Fruit fly (Drosophila melanogaster) whole organism, embryonic: Measurements from ENCODE around the gene CG12379.

Source experiments
- B-H2 ChIP-seq: fragments of 200-800 bp; sonication (Bioruptor generic); optimal IDR thresholded peaks from 2 replicates; lab custom pipeline; 2018; ENCODE audit warnings: missing biosample characterization, mild to moderate bottlenecking, missing genetic modification characterization
- CG10274 ChIP-seq: fragments of 200-800 bp; sonication (Bioruptor generic); optimal IDR thresholded peaks from 3 replicates; lab custom pipeline; 2017; ENCODE audit warnings: missing biosample characterization, mild to moderate bottlenecking, missing genetic modification characterization
- CG10565 ChIP-seq: fragments of 200-800 bp; sonication (Bioruptor generic); optimal IDR thresholded peaks from 3 replicates; lab custom pipeline; 2016; ENCODE audit warnings: missing biosample characterization, mild to moderate bottlenecking, missing genetic modification characterization
- CG13296 ChIP-seq: fragments of 200-800 bp; sonication (Bioruptor generic); optimal IDR thresholded peaks from 3 replicates; lab custom pipeline; 2018; ENCODE audit warnings: missing biosample characterization, mild to moderate bottlenecking, missing genetic modification characterization
- CG14014 ChIP-seq: fragments of 200-800 bp; sonication (Bioruptor generic); IDR thresholded peaks from 2 replicates; pipeline ENCODE4 v1.3.6; 2022; ENCODE audit warnings: missing biosample characterization, missing genetic modification characterization
- CG14965 ChIP-seq: fragments of 200-800 bp; sonication (Bioruptor generic); optimal IDR thresholded peaks from 2 replicates; lab custom pipeline; 2016; ENCODE audit warnings: missing biosample characterization, missing genetic modification characterization, borderline replicate concordance
- CG15073 ChIP-seq: fragments of 200-800 bp; sonication (Bioruptor generic); optimal IDR thresholded peaks from 2 replicates; lab custom pipeline; 2016; ENCODE audit warnings: missing biosample characterization, missing genetic modification characterization
- CG15514 ChIP-seq: fragments of 200-800 bp; sonication (Bioruptor generic); optimal IDR thresholded peaks from 3 replicates; lab custom pipeline; 2017; ENCODE audit warnings: missing biosample characterization, missing genetic modification characterization, mild to moderate bottlenecking, moderate library complexity, missing genetic modification reagents
- CG3065 ChIP-seq: fragments of 200-800 bp; sonication (Bioruptor generic); optimal IDR thresholded peaks from 2 replicates; lab custom pipeline; 2016; ENCODE audit warnings: missing biosample characterization, missing genetic modification characterization
- CG31365 ChIP-seq: fragments of 200-800 bp; sonication (Bioruptor generic); optimal IDR thresholded peaks from 2 replicates; lab custom pipeline; 2018; ENCODE audit warnings: missing biosample characterization, mild to moderate bottlenecking, missing genetic modification characterization
- CG32532 ChIP-seq: fragments of 200-800 bp; sonication (Bioruptor generic); IDR thresholded peaks from 2 replicates; pipeline ENCODE4 v1.3.6; 2022; ENCODE audit warnings: missing biosample characterization, missing genetic modification characterization
- CG3281 ChIP-seq: fragments of 200-800 bp; sonication (Bioruptor generic); optimal IDR thresholded peaks from 3 replicates; lab custom pipeline; 2017; ENCODE audit warnings: missing biosample characterization, mild to moderate bottlenecking, missing genetic modification characterization
- CG33557 ChIP-seq: fragments of 200-800 bp; sonication (Bioruptor generic); optimal IDR thresholded peaks from 2 replicates; lab custom pipeline; 2019; ENCODE audit warnings: missing biosample characterization, mild to moderate bottlenecking, missing genetic modification characterization, moderate library complexity
- CG4730 ChIP-seq: fragments of 200-800 bp; sonication (Bioruptor generic); IDR thresholded peaks from 2 replicates; pipeline ENCODE4 v1.3.6; 2022; ENCODE audit warnings: missing biosample characterization, missing genetic modification characterization
- CG6654 ChIP-seq: fragments of 200-800 bp; sonication (Bioruptor generic); optimal IDR thresholded peaks from 2 replicates; lab custom pipeline; 2017; ENCODE audit warnings: missing biosample characterization, mild to moderate bottlenecking, missing genetic modification characterization
- CG7745 ChIP-seq: fragments of 200-800 bp; sonication (Bioruptor generic); optimal IDR thresholded peaks from 2 replicates; lab custom pipeline; 2018; ENCODE audit warnings: missing biosample characterization, mild to moderate bottlenecking, missing genetic modification characterization, moderate library complexity
- CG8478 ChIP-seq: fragments of >200 bp; optimal IDR thresholded peaks from 2 replicates; lab custom pipeline; 2018
- D19B ChIP-seq: fragments of 200-800 bp; sonication (Bioruptor generic); optimal IDR thresholded peaks from 2 replicates; lab custom pipeline; 2017; ENCODE audit warnings: missing biosample characterization, mild to moderate bottlenecking, missing genetic modification characterization
- Dll ChIP-seq: fragments of 200-800 bp; sonication (Bioruptor generic); IDR thresholded peaks from 4 replicates; pipeline ENCODE4 v1.3.6; 2022; ENCODE audit warnings: missing biosample characterization, missing genetic modification characterization; ENCODE audit not compliant: partially characterized antibody
- E2f1 ChIP-seq: fragments of 200-800 bp; sonication (Bioruptor generic); IDR thresholded peaks from 2 replicates; pipeline ENCODE4 v1.3.6; 2022; ENCODE audit warnings: missing biosample characterization, missing genetic modification characterization
- ERR ChIP-seq: fragments of 200-800 bp; sonication (Bioruptor generic); optimal IDR thresholded peaks from 2 replicates; lab custom pipeline; 2016; ENCODE audit warnings: missing biosample characterization, missing genetic modification characterization
- Gug ChIP-seq: fragments of 200-800 bp; sonication (Bioruptor generic); IDR thresholded peaks from 4 replicates; pipeline ENCODE4 v1.3.6; 2022; ENCODE audit warnings: missing biosample characterization, missing genetic modification characterization
- H15 ChIP-seq: fragments of 200-800 bp; sonication (Bioruptor generic); IDR thresholded peaks from 3 replicates; pipeline ENCODE4 v1.3.6; 2022; ENCODE audit warnings: missing biosample characterization, missing genetic modification characterization
- Hmr ChIP-seq: fragments of 200-800 bp; sonication (Bioruptor generic); optimal IDR thresholded peaks from 3 replicates; lab custom pipeline; 2017; ENCODE audit warnings: mild to moderate bottlenecking, missing biosample characterization, missing genetic modification reagents, missing genetic modification characterization
- MESR4 ChIP-seq: fragments of 200-800 bp; sonication (Bioruptor generic); optimal IDR thresholded peaks from 2 replicates; lab custom pipeline; 2018; ENCODE audit warnings: missing biosample characterization, mild to moderate bottlenecking, missing genetic modification characterization, moderate library complexity
- MTF-1 ChIP-seq: fragments of 200-800 bp; sonication (Bioruptor generic); optimal IDR thresholded peaks from 2 replicates; lab custom pipeline; 2018; ENCODE audit warnings: missing biosample characterization, mild to moderate bottlenecking, missing genetic modification characterization, borderline replicate concordance
- PHDP ChIP-seq: fragments of 200-800 bp; sonication (Bioruptor generic); optimal IDR thresholded peaks from 3 replicates; lab custom pipeline; 2018; ENCODE audit warnings: missing biosample characterization, mild to moderate bottlenecking, missing genetic modification characterization, moderate library complexity
- Ptx1 ChIP-seq: fragments of 200-800 bp; sonication (Bioruptor generic); IDR thresholded peaks from 2 replicates; pipeline ENCODE4 v1.3.6; 2022; ENCODE audit warnings: missing biosample characterization, missing genetic modification characterization
- Sry-δ ChIP-seq: fragments of 200-800 bp; sonication (Bioruptor generic); optimal IDR thresholded peaks from 2 replicates; lab custom pipeline; 2016; ENCODE audit warnings: missing biosample characterization, missing genetic modification characterization
- Ssrp ChIP-seq: fragments of 200-800 bp; sonication (Bioruptor generic); optimal IDR thresholded peaks from 2 replicates; lab custom pipeline; 2018; ENCODE audit warnings: missing biosample characterization, mild to moderate bottlenecking, missing genetic modification characterization, moderate library complexity
- bab2 ChIP-seq: fragments of 200-800 bp; sonication (Bioruptor generic); optimal IDR thresholded peaks from 2 replicates; lab custom pipeline; 2016; ENCODE audit warnings: missing biosample characterization, missing genetic modification characterization
- bbx ChIP-seq: fragments of 200-800 bp; sonication (Bioruptor generic); IDR thresholded peaks from 2 replicates; pipeline ENCODE4 v1.3.6; 2022; ENCODE audit warnings: missing biosample characterization, missing genetic modification characterization; ENCODE audit not compliant: partially characterized antibody
- btn ChIP-seq: fragments of 200-800 bp; sonication (Bioruptor generic); optimal IDR thresholded peaks from 2 replicates; lab custom pipeline; 2016; ENCODE audit warnings: missing biosample characterization, missing genetic modification characterization
- croc ChIP-seq: fragments of 200-800 bp; sonication (Bioruptor generic); conservative IDR thresholded peaks from 3 replicates; pipeline ENCODE4 v1.3.6; 2022; ENCODE audit warnings: missing biosample characterization, missing genetic modification characterization
- ems ChIP-seq: fragments of 200-800 bp; sonication (Bioruptor generic); optimal IDR thresholded peaks from 3 replicates; lab custom pipeline; 2016; ENCODE audit warnings: missing biosample characterization, missing genetic modification characterization
- hth ChIP-seq: fragments of >200 bp; optimal IDR thresholded peaks from 2 replicates; lab custom pipeline; 2017; ENCODE audit warnings: inconsistent platforms
- lola ChIP-seq, 3 experiments: fragments of >200 bp in 2 of 3; fragments of 200-800 bp in 1 of 3; sonication (Bioruptor generic) in 1 of 3; optimal IDR thresholded peaks; 2 replicates each; lab custom pipeline; 2017 to 2019; ENCODE audit warnings: missing biosample characterization in 3 of 3, missing genetic modification characterization in 3 of 3, mild to moderate bottlenecking in 1 of 3, moderate library complexity in 1 of 3
- luna ChIP-seq: fragments of 200-800 bp; sonication (Bioruptor generic); optimal IDR thresholded peaks from 2 replicates; lab custom pipeline; 2016; ENCODE audit warnings: missing biosample characterization, missing genetic modification characterization
- mld ChIP-seq: fragments of 200-800 bp; sonication (Bioruptor generic); IDR thresholded peaks from 3 replicates; pipeline ENCODE4 v1.3.6; 2022; ENCODE audit warnings: missing biosample characterization, missing genetic modification characterization; ENCODE audit not compliant: partially characterized antibody
- odd ChIP-seq: fragments of 200-800 bp; sonication (Bioruptor generic); optimal IDR thresholded peaks from 2 replicates; lab custom pipeline; 2017; ENCODE audit warnings: missing biosample characterization, mild to moderate bottlenecking, missing genetic modification characterization
- org-1 ChIP-seq: fragments of 200-800 bp; sonication (Bioruptor generic); optimal IDR thresholded peaks from 2 replicates; lab custom pipeline; 2017; ENCODE audit warnings: missing biosample characterization, missing genetic modification characterization
- phol ChIP-seq: fragments of 200-800 bp; sonication (Bioruptor generic); optimal IDR thresholded peaks from 3 replicates; lab custom pipeline; 2018; ENCODE audit warnings: missing biosample characterization, mild to moderate bottlenecking, missing genetic modification characterization, moderate library complexity
- pita ChIP-seq: fragments of 200-800 bp; sonication (Bioruptor generic); optimal IDR thresholded peaks from 2 replicates; lab custom pipeline; 2017; ENCODE audit warnings: missing biosample characterization, mild to moderate bottlenecking, missing genetic modification characterization
- pros ChIP-seq: fragments of 200-800 bp; sonication (Bioruptor generic); optimal IDR thresholded peaks from 3 replicates; lab custom pipeline; 2019; ENCODE audit warnings: missing biosample characterization, mild to moderate bottlenecking, missing genetic modification characterization, moderate library complexity
- psq ChIP-seq: fragments of 200-800 bp; sonication (Bioruptor generic); optimal IDR thresholded peaks from 2 replicates; lab custom pipeline; 2017; ENCODE audit warnings: missing biosample characterization, missing genetic modification characterization
- sug ChIP-seq: fragments of 200-800 bp; optimal IDR thresholded peaks from 2 replicates; lab custom pipeline; 2019; ENCODE audit warnings: missing biosample characterization, mild to moderate bottlenecking, missing genetic modification characterization, moderate library complexity
- tio ChIP-seq: fragments of 200-800 bp; sonication (Bioruptor generic); optimal IDR thresholded peaks from 2 replicates; lab custom pipeline; 2017; ENCODE audit warnings: missing biosample characterization, missing genetic modification characterization, inconsistent platforms
- trem ChIP-seq: fragments of 200-800 bp; optimal IDR thresholded peaks from 3 replicates; lab custom pipeline; 2019; ENCODE audit warnings: missing biosample characterization, mild to moderate bottlenecking, missing genetic modification characterization, moderate library complexity
- unc-4 ChIP-seq: fragments of 200-800 bp; sonication (Bioruptor generic); IDR thresholded peaks from 2 replicates; pipeline ENCODE4 v1.3.6; 2022; ENCODE audit warnings: missing biosample characterization, missing genetic modification characterization; ENCODE audit not compliant: partially characterized antibody
- unpg ChIP-seq: fragments of 200-800 bp; sonication (Bioruptor generic); optimal IDR thresholded peaks from 3 replicates; lab custom pipeline; 2018; ENCODE audit warnings: missing biosample characterization, mild to moderate bottlenecking, missing genetic modification characterization, moderate library complexity

CG12379 gene

DNA sequence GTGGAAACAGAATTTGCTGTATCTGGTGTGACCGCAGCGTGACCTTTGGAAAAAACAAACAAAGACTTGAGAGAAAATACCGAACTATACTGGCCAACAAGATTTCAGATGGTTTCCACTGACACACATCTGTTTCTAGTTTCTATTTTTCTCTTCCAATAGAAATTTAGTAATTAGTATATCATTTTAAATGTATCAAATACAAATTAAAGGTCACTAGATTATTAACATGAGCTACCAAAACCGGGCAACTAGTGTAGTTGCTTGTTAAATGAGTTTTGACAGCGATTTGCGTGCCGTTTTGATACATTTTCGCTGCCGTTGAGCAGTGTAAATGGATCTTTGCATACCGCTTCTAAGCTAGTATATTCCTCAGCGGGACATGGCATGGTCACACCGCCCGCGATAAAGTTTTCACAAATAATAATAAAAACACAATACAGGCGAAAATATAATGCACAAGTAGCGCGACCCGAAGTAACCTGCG lies 30.0 kb downstream of the CG12379 start, which contains the start of the genes Pis and Hap40 (continued):
- TF ChIP-seq unc-4 (GFP tag; lab: Robert Waterston, UW), result no peak
- peak; percentile 80 for TF ChIP-seq sug (tag; lab: Kevin White, UChicago)
- TF ChIP-seq CG3281, result peak; percentile 62
- TF ChIP-seq pros (GFP tag; lab: Kevin White, UChicago), result no peak
- no peak for TF ChIP-seq CG10565 (GFP tag; lab: Kevin White, UChicago)
- TF ChIP-seq ERR (GFP tag; lab: Kevin White, UChicago), result no peak
- no peak for TF ChIP-seq pita
- TF ChIP-seq odd (GFP tag; lab: Kevin White, UChicago), result no peak
- TF ChIP-seq bab2, result peak; percentile 35
- TF ChIP-seq mld, result no peak
- TF ChIP-seq B-H2 (GFP tag; lab: Kevin White, UChicago), result peak; percentile 53
- no peak for TF ChIP-seq Hmr (GFP tag; lab: Kevin White, UChicago)
- no peak for TF ChIP-seq Dll (GFP tag; lab: Robert Waterston, UW)
- TF ChIP-seq bbx (GFP tag; lab: Robert Waterston, UW), result no peak
- peak; percentile 80 for TF ChIP-seq CG14014 (GFP tag; lab: Robert Waterston, UW)
- TF ChIP-seq E2f1, result peak; percentile 17; the same call in 1 of the 2 replicates
- no peak for TF ChIP-seq MTF-1 (GFP tag; lab: Kevin White, UChicago)
- no peak for TF ChIP-seq CG6654 (GFP tag; lab: Kevin White, UChicago)
- TF ChIP-seq Ptx1 (GFP tag; lab: Robert Waterston, UW), result peak; percentile 79
- peak; percentile 24 for TF ChIP-seq CG13296
- peak; percentile 34 for TF ChIP-seq ems (GFP tag; lab: Kevin White, UChicago)
- peak; percentile 58 for TF ChIP-seq trem (tag; lab: Kevin White, UChicago)
- TF ChIP-seq CG31365 (tag; lab: Kevin White, UChicago), result no peak
- no peak for TF ChIP-seq MESR4
- peak; percentile 50 for TF ChIP-seq CG33557
- peak; percentile 78 for TF ChIP-seq Ssrp
- no peak for TF ChIP-seq CG15073
- peak; percentile 29 for TF ChIP-seq D19B (GFP tag; lab: Kevin White, UChicago)
- TF ChIP-seq tio (GFP tag; lab: Kevin White, UChicago), result no peak
- no peak for TF ChIP-seq org-1 (GFP tag; lab: Kevin White, UChicago)
- peak; percentile 17 for TF ChIP-seq CG3065 (GFP tag; lab: Kevin White, UChicago)
- TF ChIP-seq hth (lab: Kevin White, UChicago), result no peak
- TF ChIP-seq H15 (GFP tag; lab: Robert Waterston, UW), result 0 out of 3 replicates have a peak, but pooled peaks have one; percentile 31
- peak; percentile 76 for TF ChIP-seq CG32532 (GFP tag; lab: Robert Waterston, UW)
- no peak for TF ChIP-seq CG10274 (GFP tag; lab: Kevin White, UChicago)
- no peak for TF ChIP-seq CG14965 (GFP tag; lab: Kevin White, UChicago)
- TF ChIP-seq lola (GFP tag; optimal IDR thresholded peaks at IDR 0.05; lab: Kevin White, UChicago), result peak in 1 of 3 experiments; percentile 77
- TF ChIP-seq CG4730 (GFP tag; lab: Robert Waterston, UW), result peak; percentile 39; the same call in 1 of the 2 replicates
- TF ChIP-seq PHDP (tag; lab: Kevin White, UChicago), result peak; percentile 66
- TF ChIP-seq luna (GFP tag; lab: Kevin White, UChicago), result no peak
- TF ChIP-seq Gug (GFP tag; lab: Robert Waterston, UW), result peak; percentile 83
- TF ChIP-seq btn, result no peak
- no peak for TF ChIP-seq CG8478 (lab: Kevin White, UChicago)
- TF ChIP-seq CG15514 (GFP tag; lab: Kevin White, UChicago), result peak; percentile 47
- no peak for TF ChIP-seq Sry-δ
- TF ChIP-seq CG7745, result no peak
- peak; percentile 85 for TF ChIP-seq phol (tag; lab: Kevin White, UChicago)
- TF ChIP-seq psq (GFP tag; lab: Kevin White, UChicago), result peak; percentile 25
- peak; percentile 70; the same call in 2 of the 3 replicates for TF ChIP-seq croc
- peak; percentile 72 for TF ChIP-seq unpg (GFP tag; lab: Kevin White, UChicago)
